Fruit fly (Drosophila melanogaster): ENCODE data around the gene Samuel.
A peak's percentile ranks its signal among the peaks of the same experiment; 100 is the strongest.

Samuel gene

dm6 chr2L:11010999-11011398 lies 55.8 kb downstream of the Samuel start, which contains the start of the genes Art8 and dUTPase (continued):
- no peak for TF ChIP-seq Dip3 (GFP tag; optimal IDR thresholded peaks at IDR 0.05)
- peak; percentile 23; the same call in 1 of the 2 replicates for TF ChIP-seq CG10959 (GFP tag; IDR thresholded peaks at IDR 0.05)
- TF ChIP-seq fd96Cb (tag; optimal IDR thresholded peaks at IDR 0.05), result peak; percentile 34
- no peak for TF ChIP-seq h (optimal IDR thresholded peaks at IDR 0.05)
- no peak for TF ChIP-seq Jarid2 (GFP tag; optimal IDR thresholded peaks at IDR 0.05)
- TF ChIP-seq CG4854 (GFP tag; optimal IDR thresholded peaks at IDR 0.05), result peak; percentile 59
- no peak for TF ChIP-seq shn (GFP tag; optimal IDR thresholded peaks at IDR 0.05)
- TF ChIP-seq CG13424 (tag; optimal IDR thresholded peaks at IDR 0.05), result peak; percentile 76
- TF ChIP-seq ewg (GFP tag; optimal IDR thresholded peaks at IDR 0.05), result peak; percentile 28
- peak; percentile 68 for TF ChIP-seq B-H2 (GFP tag; optimal IDR thresholded peaks at IDR 0.05)
- TF ChIP-seq CG12299 (tag; optimal IDR thresholded peaks at IDR 0.05), result peak; percentile 51
- no peak for TF ChIP-seq peb (GFP tag; IDR thresholded peaks at IDR 0.05)
- no peak for TF ChIP-seq ATbp (GFP tag; optimal IDR thresholded peaks at IDR 0.05)
- peak; percentile 74 for TF ChIP-seq CG9797 (GFP tag; optimal IDR thresholded peaks at IDR 0.05)
- TF ChIP-seq Nf-YC (tag; optimal IDR thresholded peaks at IDR 0.05), result peak; percentile 91
- TF ChIP-seq trem (tag; optimal IDR thresholded peaks at IDR 0.05), result peak; percentile 92
- peak; percentile 45 for TF ChIP-seq CG10462 (GFP tag; optimal IDR thresholded peaks at IDR 0.05)
- TF ChIP-seq CG11696 (GFP tag; IDR thresholded peaks at IDR 0.05), result 0 out of 2 replicates have a peak, but pooled peaks have one; percentile 29
- peak; percentile 89 for TF ChIP-seq Sry-δ (GFP tag; optimal IDR thresholded peaks at IDR 0.05)
- TF ChIP-seq emc (GFP tag; optimal IDR thresholded peaks at IDR 0.05), result no peak
- peak; percentile 82 for TF ChIP-seq pzg (GFP tag; optimal IDR thresholded peaks at IDR 0.05)
- TF ChIP-seq vnd (GFP tag; IDR thresholded peaks at IDR 0.05; ENCODE audit: partially characterized antibody), result peak; percentile 68
- TF ChIP-seq CG10431 (GFP tag; optimal IDR thresholded peaks at IDR 0.05), result no peak
- peak; percentile 30 for TF ChIP-seq CG12744 (GFP tag; optimal IDR thresholded peaks at IDR 0.05)
- TF ChIP-seq BEAF-32 (GFP tag; optimal IDR thresholded peaks at IDR 0.05), result peak; percentile 92
- peak; percentile 88 for TF ChIP-seq Dbx (GFP tag; IDR thresholded peaks at IDR 0.05)
- TF ChIP-seq CG4707 (GFP tag; optimal IDR thresholded peaks at IDR 0.05), result no peak
- peak; percentile 22; the same call in 1 of the 2 replicates for TF ChIP-seq klu (GFP tag; IDR thresholded peaks at IDR 0.05)
- TF ChIP-seq CG18262 (tag; optimal IDR thresholded peaks at IDR 0.05), result peak; percentile 75
- no peak for TF ChIP-seq kah (GFP tag; optimal IDR thresholded peaks at IDR 0.05)
- TF ChIP-seq Pdp1 (GFP tag; optimal IDR thresholded peaks at IDR 0.05), result peak; percentile 21 to 61
- no peak for TF ChIP-seq sr (GFP tag; IDR thresholded peaks at IDR 0.05)
- no peak for TF ChIP-seq CG6654 (GFP tag; optimal IDR thresholded peaks at IDR 0.05)
- TF ChIP-seq D19A (tag; optimal IDR thresholded peaks at IDR 0.05), result peak; percentile 56
- peak; percentile 62 for TF ChIP-seq fd3F (GFP tag; optimal IDR thresholded peaks at IDR 0.05)
- TF ChIP-seq knrl (GFP tag; IDR thresholded peaks at IDR 0.05; ENCODE audit: partially characterized antibody), result peak; percentile 88
- TF ChIP-seq da (GFP tag; optimal IDR thresholded peaks at IDR 0.05), result no peak
- no peak for TF ChIP-seq Gsc (GFP tag; IDR thresholded peaks at IDR 0.05)
- TF ChIP-seq E2f2 (GFP tag; IDR thresholded peaks at IDR 0.05), result peak; percentile 89
- TF ChIP-seq cwo (GFP tag; optimal IDR thresholded peaks at IDR 0.05), result no peak
- TF ChIP-seq tap (tag; optimal IDR thresholded peaks at IDR 0.05), result no peak
- TF ChIP-seq crol (GFP tag; IDR thresholded peaks at IDR 0.05), result no peak
- TF ChIP-seq ci (GFP tag; IDR thresholded peaks at IDR 0.05), result peak; percentile 73; the same call in 2 of the 3 replicates
- no peak for TF ChIP-seq rib (GFP tag; IDR thresholded peaks at IDR 0.05)
- peak; percentile 79 for TF ChIP-seq CG17829 (tag; optimal IDR thresholded peaks at IDR 0.05)
- peak; percentile 69 for TF ChIP-seq CG18011 (GFP tag; optimal IDR thresholded peaks at IDR 0.05)
- peak; percentile 88 for TF ChIP-seq Doc3 (GFP tag; IDR thresholded peaks at IDR 0.05; ENCODE audit: partially characterized antibody)
- no peak for TF ChIP-seq pfk (GFP tag; optimal IDR thresholded peaks at IDR 0.05)
- TF ChIP-seq CG17359 (tag; optimal IDR thresholded peaks at IDR 0.05), result peak; percentile 66
- TF ChIP-seq Sin3A (optimal IDR thresholded peaks at IDR 0.05), result peak; percentile 25
- TF ChIP-seq onecut (GFP tag; IDR thresholded peaks at IDR 0.05), result no peak

Measured in whole organism, embryonic.